Fruit fly (Drosophila melanogaster): ENCODE results near the gene eIF1A.

dm6 chr3R:18243718-18244170 lies 30.7 kb upstream of the eIF1A start:
- TF ChIP-seq CG8924 (tag; optimal IDR thresholded peaks at IDR 0.05) (no peak), CG17186 (GFP tag; optimal IDR thresholded peaks at IDR 0.05) (no peak), CG2712 (tag; optimal IDR thresholded peaks at IDR 0.05) (no peak), chinmo (GFP tag; IDR thresholded peaks at IDR 0.05; ENCODE audit: partially characterized antibody) (no peak), CG13296 (GFP tag; optimal IDR thresholded peaks at IDR 0.05) (no peak), CG8478 (optimal IDR thresholded peaks at IDR 0.05) (no peak)
